Worm (Caenorhabditis elegans) whole organism, midembryonic: ENCODE measurements around the gene ptb-1.

Experiments used
- T22C8.4 ChIP-seq: fragments of 200-800 bp; sonication (Bioruptor generic); IDR thresholded peaks from 2 replicates; pipeline ENCODE4 v1.3.6; 2022; ENCODE audit warnings: missing genetic modification characterization, missing compliant biosample characterization
- cog-1 ChIP-seq: sonication (generic microtip); optimal IDR thresholded peaks from 2 replicates; lab custom pipeline; 2016; ENCODE audit warnings: missing genetic modification characterization, missing compliant biosample characterization
- flt-1 ChIP-seq: fragments of 200-800 bp; sonication (Bioruptor generic); IDR thresholded peaks from 2 replicates; pipeline ENCODE4 v1.3.6; 2022; ENCODE audit warnings: missing genetic modification characterization, missing compliant biosample characterization
- med-1 ChIP-seq: sonication (generic microtip); optimal IDR thresholded peaks from 2 replicates; lab custom pipeline; 2017; ENCODE audit warnings: missing genetic modification characterization, mild to moderate bottlenecking, missing compliant biosample characterization, antibody characterized with exemption, missing genetic modification reagents; ENCODE audit not compliant: insufficient read depth
- ref-1 ChIP-seq: fragments of 200-800 bp; sonication (Bioruptor generic); conservative IDR thresholded peaks from 2 replicates; pipeline ENCODE4 v1.3.6; 2022; ENCODE audit warnings: missing genetic modification reagents, missing genetic modification characterization, missing compliant biosample characterization
- tab-1 ChIP-seq: fragments of 200-800 bp; sonication (Bioruptor generic); IDR thresholded peaks from 2 replicates; pipeline ENCODE4 v1.3.6; 2022; ENCODE audit warnings: missing genetic modification characterization, missing compliant biosample characterization
- ztf-29 ChIP-seq: fragments of 200-800 bp; sonication (Bioruptor generic); IDR thresholded peaks from 2 replicates; pipeline ENCODE4 v1.3.6; 2022; ENCODE audit warnings: missing genetic modification reagents, missing genetic modification characterization, missing compliant biosample characterization

- no peak for TF ChIP-seq med-1 (GFP tag; lab: Kevin White, UChicago)
- no peak for TF ChIP-seq flt-1 (GFP tag; lab: Robert Waterston, UW)
- TF ChIP-seq ref-1, result no peak
- TF ChIP-seq T22C8.4 (GFP tag; lab: Robert Waterston, UW), result no peak
- no peak for TF ChIP-seq cog-1 (tag; lab: Kevin White, UChicago)
- TF ChIP-seq tab-1 (GFP tag; lab: Robert Waterston, UW), result no peak
- TF ChIP-seq ztf-29 (GFP tag; lab: Robert Waterston, UW), result no peak
Measured at ce11 chrII:10680614-10681013, 5.2 kb downstream of the ptb-1 start.
